Fruit fly (Drosophila melanogaster) whole organism, prepupa: ENCODE results near the gene CG14174.

Source experiments
- Blimp-1 ChIP-seq: fragments of 200-800 bp; sonication (Bioruptor generic); optimal IDR thresholded peaks from 3 replicates; lab custom pipeline; 2017; ENCODE audit warnings: missing biosample characterization, missing genetic modification characterization, mild to moderate bottlenecking, moderate library complexity, missing genetic modification reagents
- CG10669 ChIP-seq: fragments of 200-800 bp; sonication (Bioruptor generic); optimal IDR thresholded peaks from 3 replicates; lab custom pipeline; 2018; ENCODE audit warnings: missing biosample characterization, mild to moderate bottlenecking, missing genetic modification characterization, moderate library complexity
- CG11294 ChIP-seq: fragments of 200-800 bp; sonication (Bioruptor generic); IDR thresholded peaks from 2 replicates; pipeline ENCODE4 v1.3.6; 2022; ENCODE audit warnings: missing biosample characterization, missing genetic modification characterization
- CG15336 ChIP-seq: fragments of 200-800 bp; sonication (Bioruptor generic); IDR thresholded peaks from 2 replicates; pipeline ENCODE4 v1.3.6; 2022; ENCODE audit warnings: missing biosample characterization, missing genetic modification characterization
- CG16779 ChIP-seq: fragments of 200-800 bp; sonication (Bioruptor generic); optimal IDR thresholded peaks from 3 replicates; lab custom pipeline; 2017; ENCODE audit warnings: missing biosample characterization, mild to moderate bottlenecking, missing genetic modification characterization
- CG3032 ChIP-seq: fragments of 200-800 bp; optimal IDR thresholded peaks from 2 replicates; lab custom pipeline; 2019; ENCODE audit warnings: missing biosample characterization, mild to moderate bottlenecking, missing genetic modification characterization, moderate library complexity
- CG31627 ChIP-seq: fragments of 200-800 bp; sonication (Bioruptor generic); optimal IDR thresholded peaks from 3 replicates; lab custom pipeline; 2016; ENCODE audit warnings: missing biosample characterization, missing genetic modification characterization
- CG6163 ChIP-seq: fragments of 200-800 bp; sonication (Bioruptor generic); IDR thresholded peaks from 3 replicates; pipeline ENCODE4 v1.3.6; 2022; ENCODE audit warnings: missing biosample characterization, missing genetic modification characterization
- CG6276 ChIP-seq: fragments of 200-800 bp; sonication (Bioruptor generic); optimal IDR thresholded peaks from 2 replicates; lab custom pipeline; 2017; ENCODE audit warnings: missing biosample characterization, mild to moderate bottlenecking, missing genetic modification characterization
- CG6808 ChIP-seq: fragments of 200-800 bp; sonication (Bioruptor generic); optimal IDR thresholded peaks from 3 replicates; lab custom pipeline; 2017; ENCODE audit warnings: missing biosample characterization, missing genetic modification characterization, mild to moderate bottlenecking, moderate library complexity, missing genetic modification reagents
- CG6854 ChIP-seq: fragments of 200-800 bp; sonication (Bioruptor generic); optimal IDR thresholded peaks from 2 replicates; lab custom pipeline; 2017; ENCODE audit warnings: missing biosample characterization, mild to moderate bottlenecking, missing genetic modification characterization
- CG7368 ChIP-seq: fragments of 200-800 bp; sonication (Bioruptor generic); optimal IDR thresholded peaks from 3 replicates; lab custom pipeline; 2016; ENCODE audit warnings: missing biosample characterization, missing genetic modification characterization
- CG8632 ChIP-seq: fragments of 200-800 bp; sonication (Bioruptor generic); optimal IDR thresholded peaks from 3 replicates; lab custom pipeline; 2016; ENCODE audit warnings: missing biosample characterization, missing genetic modification characterization
- CG9139 ChIP-seq: fragments of 200-800 bp; sonication (Bioruptor generic); optimal IDR thresholded peaks from 3 replicates; lab custom pipeline; 2017; ENCODE audit warnings: missing biosample characterization, mild to moderate bottlenecking, missing genetic modification characterization
- Eip75B ChIP-seq: fragments of 200-800 bp; sonication (Bioruptor generic); optimal IDR thresholded peaks from 3 replicates; lab custom pipeline; 2016; ENCODE audit warnings: missing biosample characterization, missing genetic modification characterization
- Eip78C ChIP-seq: fragments of 200-800 bp; sonication (Bioruptor generic); peaks from one replicate; lab custom pipeline; 2016; ENCODE audit warnings: missing biosample characterization, missing genetic modification characterization
- Eip93F ChIP-seq: fragments of 200-800 bp; sonication (Bioruptor generic); optimal IDR thresholded peaks from 2 replicates; lab custom pipeline; 2016; ENCODE audit warnings: missing biosample characterization, mild to moderate bottlenecking, missing genetic modification characterization
- Ets21C ChIP-seq: fragments of 200-800 bp; sonication (Bioruptor generic); optimal IDR thresholded peaks from 3 replicates; lab custom pipeline; 2016; ENCODE audit warnings: missing biosample characterization, missing genetic modification characterization
- Ets96B ChIP-seq: fragments of 200-800 bp; optimal IDR thresholded peaks from 2 replicates; lab custom pipeline; 2019; ENCODE audit warnings: missing biosample characterization, mild to moderate bottlenecking, missing genetic modification characterization, moderate library complexity
- Hr39 ChIP-seq: fragments of 200-800 bp; sonication (Bioruptor generic); optimal IDR thresholded peaks from 2 replicates; lab custom pipeline; 2016; ENCODE audit warnings: missing biosample characterization, missing genetic modification characterization
- Lpt ChIP-seq: fragments of 200-800 bp; sonication (Bioruptor generic); optimal IDR thresholded peaks from 3 replicates; lab custom pipeline; 2016; ENCODE audit warnings: missing biosample characterization, missing genetic modification characterization
- Met ChIP-seq: fragments of 200-800 bp; sonication (Bioruptor generic); optimal IDR thresholded peaks from 3 replicates; lab custom pipeline; 2016; ENCODE audit warnings: missing biosample characterization, missing genetic modification characterization
- Smox ChIP-seq: fragments of 200-800 bp; sonication (Bioruptor generic); optimal IDR thresholded peaks from 3 replicates; lab custom pipeline; 2016; ENCODE audit warnings: missing biosample characterization, missing genetic modification characterization
- Sox102F ChIP-seq: fragments of 200-800 bp; sonication (Bioruptor generic); optimal IDR thresholded peaks from 2 replicates; lab custom pipeline; 2016; ENCODE audit warnings: missing biosample characterization, mild to moderate bottlenecking, missing genetic modification characterization
- dac ChIP-seq: fragments of 200-800 bp; sonication (Bioruptor generic); optimal IDR thresholded peaks from 2 replicates; lab custom pipeline; 2017; ENCODE audit warnings: missing biosample characterization, mild to moderate bottlenecking, missing genetic modification characterization
- dsx ChIP-seq: fragments of 200-800 bp; optimal IDR thresholded peaks from 3 replicates; lab custom pipeline; 2019; ENCODE audit warnings: missing biosample characterization, mild to moderate bottlenecking, missing genetic modification characterization, moderate library complexity; ENCODE audit not compliant: poor library complexity, severe bottlenecking
- eg ChIP-seq: fragments of 200-800 bp; sonication (Bioruptor generic); IDR thresholded peaks from 3 replicates; pipeline ENCODE4 v1.3.6; 2022; ENCODE audit warnings: missing biosample characterization, missing genetic modification characterization
- esn ChIP-seq: fragments of 200-800 bp; sonication (Bioruptor generic); optimal IDR thresholded peaks from 2 replicates; lab custom pipeline; 2016; ENCODE audit warnings: missing biosample characterization, mild to moderate bottlenecking, missing genetic modification characterization, moderate library complexity
- lz ChIP-seq: fragments of 200-800 bp; sonication (Bioruptor generic); optimal IDR thresholded peaks from 3 replicates; lab custom pipeline; 2016; ENCODE audit warnings: missing biosample characterization, missing genetic modification characterization
- net ChIP-seq: fragments of 200-800 bp; sonication (Bioruptor generic); optimal IDR thresholded peaks from 3 replicates; lab custom pipeline; 2016; ENCODE audit warnings: missing biosample characterization, missing genetic modification characterization
- spab ChIP-seq: fragments of 200-800 bp; sonication (Bioruptor generic); optimal IDR thresholded peaks from 2 replicates; lab custom pipeline; 2017; ENCODE audit warnings: missing biosample characterization, mild to moderate bottlenecking, missing genetic modification characterization, missing genetic modification reagents
- ss ChIP-seq, 2 experiments: fragments of 200-800 bp; sonication (Bioruptor generic); optimal IDR thresholded peaks; 2 replicates in 1 of 2; 3 replicates in 1 of 2; lab custom pipeline; 2017 to 2018; ENCODE audit warnings: mild to moderate bottlenecking in 2 of 2, missing biosample characterization in 2 of 2, missing genetic modification characterization in 2 of 2, moderate library complexity in 1 of 2
- svp ChIP-seq: fragments of 200-800 bp; sonication (Bioruptor generic); peaks from one replicate; lab custom pipeline; 2016; ENCODE audit warnings: missing biosample characterization, missing genetic modification characterization
- vri ChIP-seq: fragments of 200-800 bp; sonication (Bioruptor generic); optimal IDR thresholded peaks from 3 replicates; lab custom pipeline; 2016; ENCODE audit warnings: missing biosample characterization, mild to moderate bottlenecking, missing genetic modification characterization

The CG14174 gene

DNA sequence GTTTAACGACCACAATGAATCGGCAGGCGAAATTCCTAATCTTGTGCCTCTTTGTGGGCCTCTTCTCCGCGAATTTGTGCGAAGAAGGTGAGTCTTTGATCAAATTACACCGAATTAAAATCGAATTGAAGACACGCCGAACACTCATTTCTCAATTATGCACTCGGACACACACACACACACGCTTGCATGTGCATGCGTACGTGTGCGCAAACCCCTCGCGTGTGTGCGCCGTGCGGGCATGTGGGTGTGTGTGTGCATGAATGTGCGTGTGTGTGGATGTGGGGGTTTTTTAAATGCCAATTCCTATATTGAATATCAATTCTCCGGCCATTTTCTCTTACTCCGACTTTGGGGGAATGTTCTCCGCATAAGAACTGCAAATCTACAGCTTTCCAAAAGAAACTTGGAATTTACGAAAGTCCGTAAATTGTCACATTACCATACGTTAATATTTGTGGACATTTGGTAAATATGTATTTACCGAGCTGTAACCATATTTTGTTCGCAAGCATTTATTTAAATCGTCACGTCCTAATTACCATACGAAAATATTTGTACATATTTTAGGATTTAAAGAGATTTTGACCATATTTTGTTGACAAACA lies 4.5 kb upstream of the CG14174 start (continued):
- no peak for TF ChIP-seq CG6276 (GFP tag; lab: Kevin White, UChicago)
- no peak for TF ChIP-seq esn (GFP tag; lab: Kevin White, UChicago)
- TF ChIP-seq dsx: no peak
- TF ChIP-seq CG6854: peak; percentile 51
- TF ChIP-seq CG11294 (GFP tag; lab: Robert Waterston, UW): no peak
- no peak for TF ChIP-seq Smox
- TF ChIP-seq dac (GFP tag; lab: Kevin White, UChicago): no peak
- TF ChIP-seq ss (GFP tag; optimal IDR thresholded peaks at IDR 0.05; lab: Kevin White, UChicago): peak; percentile 5 to 52
- peak; percentile 63 for TF ChIP-seq vri
- TF ChIP-seq CG10669: no peak
- TF ChIP-seq Blimp-1 (GFP tag; lab: Kevin White, UChicago): no peak
- no peak for TF ChIP-seq Met (GFP tag; lab: Kevin White, UChicago)
- TF ChIP-seq svp (GFP tag; lab: Kevin White, UChicago): no peak

dm6 chr3L:9716595-9716994 lies 2.5 kb upstream of the CG14174 start:
- no peak for TF ChIP-seq Ets21C (GFP tag; lab: Kevin White, UChicago)
- peak in 1 of 2 experiments; percentile 29 for TF ChIP-seq ss (GFP tag; optimal IDR thresholded peaks at IDR 0.05; lab: Kevin White, UChicago)
- peak; percentile 22 for TF ChIP-seq dsx
- TF ChIP-seq svp (GFP tag; lab: Kevin White, UChicago): peak; percentile 98

dm6 chr3L:9717101-9717500 lies 2.0 kb upstream of the CG14174 start:
- TF ChIP-seq CG16779 (tag; lab: Kevin White, UChicago) (peak; percentile 14), CG31627 (no peak)

dm6 chr3L:9717839-9718238 lies 1.3 kb upstream of the CG14174 start:
- TF ChIP-seq CG8632 (GFP tag; lab: Kevin White, UChicago) (no peak), CG10669 (no peak), CG6163 (GFP tag; lab: Robert Waterston, UW) (no peak), eg (no peak), Ets96B (tag; lab: Kevin White, UChicago) (no peak), CG31627 (no peak), net (GFP tag; lab: Kevin White, UChicago) (no peak)
- TF ChIP-seq, all 60 proteins: peak for 0

- TF ChIP-seq Hr39 (GFP tag; lab: Kevin White, UChicago) (no peak), CG15336 (no peak), Smox (no peak), CG6808 (GFP tag; lab: Kevin White, UChicago) (no peak), Met (GFP tag; lab: Kevin White, UChicago) (no peak), Eip78C (no peak), CG3032 (tag; lab: Kevin White, UChicago) (no peak), lz (GFP tag; lab: Kevin White, UChicago) (no peak), CG6276 (GFP tag; lab: Kevin White, UChicago) (no peak), Sox102F (GFP tag; lab: Kevin White, UChicago) (no peak), CG16779 (tag; lab: Kevin White, UChicago) (no peak), Lpt (GFP tag; lab: Kevin White, UChicago) (no peak), CG7368 (GFP tag; lab: Kevin White, UChicago) (no peak), eg (no peak), CG9139 (GFP tag; lab: Kevin White, UChicago) (no peak), dac (GFP tag; lab: Kevin White, UChicago) (no peak), esn (GFP tag; lab: Kevin White, UChicago) (no peak), spab (GFP tag; lab: Kevin White, UChicago) (no peak), Eip75B (GFP tag; lab: Kevin White, UChicago) (no peak), Eip93F (GFP tag; lab: Kevin White, UChicago) (no peak)
These were observed 974 bp downstream of the CG14174 start for dm6 chr3L:9720102-9720501.
